Worm (Caenorhabditis elegans) whole organism, L2 larva: ENCODE results near the gene clec-153.

Experiments used
- R02D3.7 ChIP-seq: fragments of 150-350 bp; optimal IDR thresholded peaks from 2 replicates; lab custom pipeline; 2014; ENCODE audit warnings: missing biosample characterization, missing genetic modification characterization
- ama-1 ChIP-seq: fragments of 150-350 bp; optimal IDR thresholded peaks from 2 replicates; lab custom pipeline; 2018; ENCODE audit warnings: inconsistent platforms
- ceh-82 ChIP-seq: fragments of 150-350 bp; optimal IDR thresholded peaks from 2 replicates; lab custom pipeline; 2014; ENCODE audit warnings: missing biosample characterization, missing genetic modification characterization
- egl-27 ChIP-seq: sonication (generic microtip); optimal IDR thresholded peaks from 3 replicates; lab custom pipeline; 2017; ENCODE audit warnings: missing biosample characterization, missing genetic modification reagents, missing genetic modification characterization
- elt-1 ChIP-seq: fragments of 150-350 bp; optimal IDR thresholded peaks from 2 replicates; lab custom pipeline; 2014; ENCODE audit warnings: missing biosample characterization, missing genetic modification characterization
- fos-1 ChIP-seq: fragments of 150-350 bp; optimal IDR thresholded peaks from 2 replicates; lab custom pipeline; 2014; ENCODE audit warnings: missing biosample characterization, missing genetic modification characterization
- nhr-11 ChIP-seq: fragments of 150-350 bp; optimal IDR thresholded peaks from 2 replicates; lab custom pipeline; 2014; ENCODE audit warnings: missing biosample characterization, missing genetic modification characterization
- nhr-12 ChIP-seq: fragments of 150-350 bp; optimal IDR thresholded peaks from 2 replicates; lab custom pipeline; 2014; ENCODE audit warnings: missing biosample characterization, missing genetic modification characterization
- nhr-237 ChIP-seq: fragments of 150-350 bp; optimal IDR thresholded peaks from 2 replicates; lab custom pipeline; 2014; ENCODE audit warnings: missing biosample characterization, missing genetic modification characterization
- sma-3 ChIP-seq: sonication (generic microtip); optimal IDR thresholded peaks from 2 replicates; lab custom pipeline; 2016; ENCODE audit warnings: missing genetic modification reagents, missing genetic modification characterization, missing compliant biosample characterization
- unc-55 ChIP-seq: fragments of 150-350 bp; sonication (generic microtip); optimal IDR thresholded peaks from 3 replicates; lab custom pipeline; 2014; ENCODE audit warnings: missing biosample characterization, missing genetic modification reagents, missing genetic modification characterization
- unc-62 ChIP-seq: fragments of 150-350 bp; optimal IDR thresholded peaks from 2 replicates; lab custom pipeline; 2014; ENCODE audit warnings: missing biosample characterization, missing genetic modification reagents, missing genetic modification characterization
- ztf-11 ChIP-seq: sonication (generic microtip); optimal IDR thresholded peaks from 2 replicates; lab custom pipeline; 2017; ENCODE audit warnings: missing biosample characterization, missing genetic modification characterization

DNA sequence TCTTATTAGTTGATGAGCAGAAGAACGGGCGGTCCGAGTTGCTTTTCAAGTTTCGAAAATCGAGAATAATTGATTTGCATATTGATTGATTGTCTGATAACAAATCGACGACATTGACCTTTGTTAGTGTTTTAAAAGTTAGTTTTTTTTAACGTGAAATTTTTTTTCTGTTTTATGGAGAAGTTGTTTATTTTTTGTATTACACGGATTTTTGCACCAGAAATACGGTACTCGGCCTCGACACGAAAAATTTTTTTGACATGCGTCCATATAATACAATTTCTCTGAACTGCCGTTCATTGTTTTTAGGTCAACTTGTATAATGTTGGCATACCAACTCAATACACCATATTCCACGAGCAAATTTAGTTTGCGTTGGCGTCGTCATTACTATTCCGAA is 20.4 kb downstream of the clec-153 start, which contains the start of gene T23F11.2:
- TF ChIP-seq ceh-82 (no peak), ama-1 (lab: Kevin White, UChicago) (no peak), elt-1 (tag; lab: Kevin White, UChicago) (no peak), ztf-11 (tag; lab: Kevin White, UChicago) (no peak), sma-3 (GFP tag; lab: Kevin White, UChicago) (no peak), R02D3.7 (tag; lab: Kevin White, UChicago) (no peak), nhr-12 (no peak), egl-27 (tag; lab: Kevin White, UChicago) (no peak), nhr-237 (tag; lab: Kevin White, UChicago) (no peak), unc-55 (GFP tag; lab: Kevin White, UChicago) (no peak), nhr-11 (tag; lab: Kevin White, UChicago) (no peak), fos-1 (tag; lab: Kevin White, UChicago) (no peak), unc-62 (GFP tag; lab: Kevin White, UChicago) (no peak)
